Worm (Caenorhabditis elegans) whole organism, mixed stage, embryonic: ENCODE data around the gene F43C11.4.

ENCODE experiments used
- M03D4.4 ChIP-seq: sonication (generic microtip); optimal IDR thresholded peaks from 2 replicates; lab custom pipeline; 2017; ENCODE audit warnings: mild to moderate bottlenecking, missing genetic modification characterization, missing compliant biosample characterization
- bed-3 ChIP-seq: fragments of 200-800 bp; sonication (Bioruptor generic); optimal IDR thresholded peaks from 3 replicates; lab custom pipeline; 2018; ENCODE audit warnings: mild to moderate bottlenecking, missing genetic modification characterization, moderate library complexity, missing compliant biosample characterization
- blmp-1 ChIP-seq: fragments of 150-350 bp; optimal IDR thresholded peaks from 2 replicates; lab custom pipeline; 2014; ENCODE audit warnings: missing biosample characterization, missing genetic modification characterization
- ceh-39 ChIP-seq: fragments of 150-350 bp; optimal IDR thresholded peaks from 2 replicates; lab custom pipeline; 2014; ENCODE audit warnings: missing biosample characterization, missing genetic modification characterization
- ceh-43 ChIP-seq: fragments of 200-800 bp; sonication (Bioruptor generic); optimal IDR thresholded peaks from 2 replicates; lab custom pipeline; 2018; ENCODE audit warnings: mild to moderate bottlenecking, missing genetic modification characterization, moderate library complexity, missing compliant biosample characterization
- ceh-83 ChIP-seq: fragments of 200-800 bp; sonication (Bioruptor generic); optimal IDR thresholded peaks from 2 replicates; lab custom pipeline; 2018; ENCODE audit warnings: mild to moderate bottlenecking, missing genetic modification characterization, missing compliant biosample characterization
- ces-1 ChIP-seq: fragments of 150-350 bp; optimal IDR thresholded peaks from 2 replicates; lab custom pipeline; 2014; ENCODE audit warnings: missing biosample characterization, missing genetic modification reagents, missing genetic modification characterization
- cnd-1 ChIP-seq: fragments of 200-800 bp; sonication (Bioruptor generic); optimal IDR thresholded peaks from 2 replicates; lab custom pipeline; 2018; ENCODE audit warnings: mild to moderate bottlenecking, missing genetic modification characterization, missing compliant biosample characterization
- drap-1 ChIP-seq: fragments of 200-800 bp; sonication (Bioruptor generic); optimal IDR thresholded peaks from 3 replicates; lab custom pipeline; 2018; ENCODE audit warnings: mild to moderate bottlenecking, missing genetic modification characterization, missing compliant biosample characterization
- elt-1 ChIP-seq: sonication (generic microtip); optimal IDR thresholded peaks from 2 replicates; lab custom pipeline; 2017; ENCODE audit warnings: missing genetic modification characterization, mild to moderate bottlenecking, missing compliant biosample characterization, antibody characterized with exemption, moderate library complexity, borderline replicate concordance; ENCODE audit not compliant: insufficient read depth
- elt-3 ChIP-seq: fragments of 150-350 bp; optimal IDR thresholded peaks from 2 replicates; lab custom pipeline; 2014; ENCODE audit warnings: missing biosample characterization, missing genetic modification characterization
- flh-1 ChIP-seq: fragments of 200-800 bp; sonication (Bioruptor generic); optimal IDR thresholded peaks from 2 replicates; lab custom pipeline; 2018; ENCODE audit warnings: mild to moderate bottlenecking, missing genetic modification characterization, moderate library complexity, missing compliant biosample characterization
- ham-2 ChIP-seq: fragments of 200-800 bp; sonication (Bioruptor generic); optimal IDR thresholded peaks from 2 replicates; lab custom pipeline; 2018; ENCODE audit warnings: mild to moderate bottlenecking, missing genetic modification characterization, missing compliant biosample characterization
- hlh-1 ChIP-seq: fragments of 150-350 bp; optimal IDR thresholded peaks from 2 replicates; lab custom pipeline; 2014; ENCODE audit warnings: missing biosample characterization, missing genetic modification reagents, missing genetic modification characterization
- lin-13 ChIP-seq: fragments of 150-350 bp; optimal IDR thresholded peaks from 2 replicates; lab custom pipeline; 2014; ENCODE audit warnings: missing biosample characterization, missing genetic modification characterization
- lin-32 ChIP-seq: fragments of 200-800 bp; sonication (Bioruptor generic); optimal IDR thresholded peaks from 2 replicates; lab custom pipeline; 2018; ENCODE audit warnings: mild to moderate bottlenecking, missing genetic modification characterization, missing compliant biosample characterization
- mab-5 ChIP-seq: fragments of 150-350 bp; optimal IDR thresholded peaks from 2 replicates; lab custom pipeline; 2014; ENCODE audit warnings: missing biosample characterization, missing genetic modification characterization
- mep-1 ChIP-seq: fragments of 150-350 bp; optimal IDR thresholded peaks from 2 replicates; lab custom pipeline; 2017; ENCODE audit warnings: missing biosample characterization, missing genetic modification reagents, missing genetic modification characterization, inconsistent platforms
- mls-2 ChIP-seq: sonication (generic microtip); optimal IDR thresholded peaks from 2 replicates; lab custom pipeline; 2016; ENCODE audit warnings: mild to moderate bottlenecking, missing genetic modification characterization, moderate library complexity, missing compliant biosample characterization
- nhr-2 ChIP-seq: fragments of 150-350 bp; optimal IDR thresholded peaks from 2 replicates; lab custom pipeline; 2014; ENCODE audit warnings: missing biosample characterization, missing genetic modification characterization
- nhr-237 ChIP-seq: fragments of 150-350 bp; optimal IDR thresholded peaks from 2 replicates; lab custom pipeline; 2014; ENCODE audit warnings: missing biosample characterization, missing genetic modification characterization
- nhr-28 ChIP-seq: fragments of 150-350 bp; optimal IDR thresholded peaks from 2 replicates; lab custom pipeline; 2014; ENCODE audit warnings: missing biosample characterization, missing genetic modification characterization
- pha-4 ChIP-seq: fragments of 150-350 bp; optimal IDR thresholded peaks from 2 replicates; lab custom pipeline; 2018; ENCODE audit warnings: missing biosample characterization, missing genetic modification reagents, missing genetic modification characterization
- sem-2 ChIP-seq: fragments of 200-800 bp; sonication (Bioruptor generic); optimal IDR thresholded peaks from 2 replicates; lab custom pipeline; 2018; ENCODE audit warnings: mild to moderate bottlenecking, missing genetic modification characterization, missing compliant biosample characterization
- snpc-4 ChIP-seq: fragments of 150-350 bp; optimal IDR thresholded peaks from 2 replicates; lab custom pipeline; 2014; ENCODE audit warnings: missing biosample characterization, missing genetic modification characterization
- sptf-1 ChIP-seq: sonication (generic microtip); optimal IDR thresholded peaks from 2 replicates; lab custom pipeline; 2017; ENCODE audit warnings: mild to moderate bottlenecking, missing genetic modification characterization, moderate library complexity, missing compliant biosample characterization
- tbx-8 ChIP-seq: fragments of 200-800 bp; sonication (Bioruptor generic); optimal IDR thresholded peaks from 2 replicates; lab custom pipeline; 2018; ENCODE audit warnings: mild to moderate bottlenecking, missing genetic modification characterization, moderate library complexity, missing compliant biosample characterization
- unc-120 ChIP-seq: sonication (generic microtip); optimal IDR thresholded peaks from 2 replicates; lab custom pipeline; 2017; ENCODE audit warnings: missing genetic modification characterization, missing compliant biosample characterization; ENCODE audit not compliant: poor library complexity, severe bottlenecking
- unc-39 ChIP-seq: fragments of 150-350 bp; optimal IDR thresholded peaks from 2 replicates; lab custom pipeline; 2014; ENCODE audit warnings: missing biosample characterization, missing genetic modification characterization
- unc-62 ChIP-seq: fragments of 150-350 bp; optimal IDR thresholded peaks from 2 replicates; lab custom pipeline; 2014; ENCODE audit warnings: missing biosample characterization, missing genetic modification reagents, missing genetic modification characterization
- zip-8 ChIP-seq: fragments of 150-350 bp; optimal IDR thresholded peaks from 2 replicates; lab custom pipeline; 2014; ENCODE audit warnings: missing biosample characterization, missing genetic modification characterization

F43C11.4 gene

ce11 chrII:2346672-2347071 lies at the start of gene F43C11.4:
Gene F43C11.4, plus strand, starts transcription at chrII:2346972.
- TF ChIP-seq ceh-83 (GFP tag; lab: Kevin White, UChicago) (no peak), M03D4.4 (tag; lab: Kevin White, UChicago) (no peak), snpc-4 (no peak), cnd-1 (tag; lab: Kevin White, UChicago) (no peak)
- TF ChIP-seq, all 35 proteins: peak for 0

ce11 chrII:2298742-2299141 lies 48.0 kb upstream of the F43C11.4 start, which contains the start of gene B0281.4:
Gene B0281.4, minus strand, starts transcription at chrII:2298842.
- TF ChIP-seq nhr-28 (tag; lab: Kevin White, UChicago), result no peak
- no peak for TF ChIP-seq unc-120
- TF ChIP-seq tbx-8 (GFP tag; lab: Kevin White, UChicago), result no peak
- no peak for TF ChIP-seq lin-13 (tag; lab: Kevin White, UChicago)
- TF ChIP-seq ham-2 (GFP tag; lab: Kevin White, UChicago), result no peak
- TF ChIP-seq ceh-43, result no peak
- TF ChIP-seq sptf-1 (tag; lab: Kevin White, UChicago), result no peak
- TF ChIP-seq unc-62 (GFP tag; lab: Kevin White, UChicago), result no peak
- TF ChIP-seq blmp-1 (tag; lab: Kevin White, UChicago), result no peak
- TF ChIP-seq cnd-1 (tag; lab: Kevin White, UChicago), result no peak
- TF ChIP-seq zip-8 (tag; lab: Kevin White, UChicago), result no peak
- TF ChIP-seq flh-1 (GFP tag; lab: Kevin White, UChicago), result no peak
- TF ChIP-seq bed-3, result no peak

ce11 chrII:2300861-2301260 lies 45.9 kb upstream of the F43C11.4 start, which contains the start of gene B0281.5:
Gene B0281.5, minus strand, starts transcription at chrII:2300961.
- TF ChIP-seq nhr-2 (tag; lab: Kevin White, UChicago) (peak; percentile 37), ceh-39 (tag; lab: Kevin White, UChicago) (peak; percentile 21), sem-2 (GFP tag; lab: Kevin White, UChicago) (no peak)

- TF ChIP-seq pha-4 (tag; lab: Kevin White, UChicago), result no peak
- no peak for TF ChIP-seq drap-1 (GFP tag; lab: Kevin White, UChicago)
- TF ChIP-seq nhr-28 (tag; lab: Kevin White, UChicago), result no peak
- TF ChIP-seq sem-2 (GFP tag; lab: Kevin White, UChicago), result no peak
- no peak for TF ChIP-seq unc-120
- no peak for TF ChIP-seq ces-1 (GFP tag; lab: Kevin White, UChicago)
- TF ChIP-seq cnd-1 (tag; lab: Kevin White, UChicago), result no peak
- TF ChIP-seq bed-3, result no peak
- no peak for TF ChIP-seq elt-1
- no peak for TF ChIP-seq ceh-83 (GFP tag; lab: Kevin White, UChicago)
- TF ChIP-seq blmp-1 (tag; lab: Kevin White, UChicago), result no peak
- no peak for TF ChIP-seq elt-3 (tag; lab: Kevin White, UChicago)
- no peak for TF ChIP-seq lin-32 (GFP tag; lab: Kevin White, UChicago)
- no peak for TF ChIP-seq nhr-237
- no peak for TF ChIP-seq mls-2 (tag; lab: Kevin White, UChicago)
- TF ChIP-seq ceh-39 (tag; lab: Kevin White, UChicago), result no peak
- no peak for TF ChIP-seq mab-5
Observed at ce11 chrII:2302330-2302729, 44.4 kb upstream of the F43C11.4 start, which contains the start of gene B0281.6. Gene B0281.6, minus strand, starts transcription at chrII:2302430.

- TF ChIP-seq snpc-4 (no peak), mep-1 (tag; lab: Kevin White, UChicago) (no peak), flh-1 (GFP tag; lab: Kevin White, UChicago) (no peak), blmp-1 (tag; lab: Kevin White, UChicago) (no peak), nhr-237 (no peak), lin-32 (GFP tag; lab: Kevin White, UChicago) (no peak), tbx-8 (GFP tag; lab: Kevin White, UChicago) (no peak)
- TF ChIP-seq, all 35 proteins: peak for 0
Observed at ce11 chrII:2304575-2304974, 42.2 kb upstream of the F43C11.4 start.

ce11 chrII:2305507-2305906 lies 41.3 kb upstream of the F43C11.4 start:
- no peak for TF ChIP-seq M03D4.4 (tag; lab: Kevin White, UChicago)
- TF ChIP-seq unc-39 (tag; lab: Kevin White, UChicago), result no peak
- no peak for TF ChIP-seq tbx-8 (GFP tag; lab: Kevin White, UChicago)
- no peak for TF ChIP-seq pha-4 (tag; lab: Kevin White, UChicago)
- no peak for TF ChIP-seq unc-62 (GFP tag; lab: Kevin White, UChicago)
- TF ChIP-seq lin-32 (GFP tag; lab: Kevin White, UChicago), result no peak
- no peak for TF ChIP-seq elt-3 (tag; lab: Kevin White, UChicago)
- no peak for TF ChIP-seq mls-2 (tag; lab: Kevin White, UChicago)
- TF ChIP-seq unc-120, result no peak
- TF ChIP-seq flh-1 (GFP tag; lab: Kevin White, UChicago), result no peak
- no peak for TF ChIP-seq ham-2 (GFP tag; lab: Kevin White, UChicago)
- TF ChIP-seq sptf-1 (tag; lab: Kevin White, UChicago), result no peak
- TF ChIP-seq bed-3, result no peak
- TF ChIP-seq hlh-1 (tag; lab: Kevin White, UChicago), result no peak
- no peak for TF ChIP-seq zip-8 (tag; lab: Kevin White, UChicago)
